Fruit fly (Drosophila melanogaster): ENCODE results near the gene Sap-r.

The Sap-r gene

dm6 chr3R:30888550-30889259 lies at the start of gene Sap-r (continued):
- TF ChIP-seq Elba2 (GFP tag; optimal IDR thresholded peaks at IDR 0.05) (no peak), CG6654 (GFP tag; optimal IDR thresholded peaks at IDR 0.05) (no peak), sima (GFP tag; optimal IDR thresholded peaks at IDR 0.05) (no peak), insv (GFP tag; optimal IDR thresholded peaks at IDR 0.05) (peak in 1 of 2 experiments; percentile 46), CG7987 (GFP tag; optimal IDR thresholded peaks at IDR 0.05) (no peak), slou (GFP tag; optimal IDR thresholded peaks at IDR 0.05) (no peak), nmo (GFP tag; optimal IDR thresholded peaks at IDR 0.05) (peak; percentile 65), al (GFP tag; IDR thresholded peaks at IDR 0.05) (no peak), Tbp (GFP tag; optimal IDR thresholded peaks at IDR 0.05) (no peak), Sox100B (GFP tag; optimal IDR thresholded peaks at IDR 0.05) (no peak), Hand (GFP tag; optimal IDR thresholded peaks at IDR 0.05) (no peak), CG1529 (GFP tag; optimal IDR thresholded peaks at IDR 0.05) (no peak), vvl (GFP tag; IDR thresholded peaks at IDR 0.05) (peak; percentile 49), HLH54F (GFP tag; optimal IDR thresholded peaks at IDR 0.05) (no peak), CG13894 (tag; optimal IDR thresholded peaks at IDR 0.05) (peak; percentile 52), CG9727 (GFP tag; optimal IDR thresholded peaks at IDR 0.05) (no peak), CG10209 (GFP tag; optimal IDR thresholded peaks at IDR 0.05) (no peak), Poxn (GFP tag; IDR thresholded peaks at IDR 0.05) (no peak), chinmo (GFP tag; IDR thresholded peaks at IDR 0.05; ENCODE audit: partially characterized antibody) (peak; percentile 88; the same call in 2 of the 4 replicates), Ravus (GFP tag; IDR thresholded peaks at IDR 0.05) (no peak), CG18262 (tag; optimal IDR thresholded peaks at IDR 0.05) (no peak), dmrt11E (tag; optimal IDR thresholded peaks at IDR 0.05) (no peak), CG11247 (GFP tag; IDR thresholded peaks at IDR 0.05) (no peak), ind (GFP tag; optimal IDR thresholded peaks at IDR 0.05) (no peak), Hmx (GFP tag; optimal IDR thresholded peaks at IDR 0.05) (no peak), D (optimal IDR thresholded peaks at IDR 0.05) (no peak), D (GFP tag; optimal IDR thresholded peaks at IDR 0.05) (no peak), twi (tag; optimal IDR thresholded peaks at IDR 0.05) (no peak), zfh2 (GFP tag; optimal IDR thresholded peaks at IDR 0.05) (peak; percentile 22), CG3065 (GFP tag; optimal IDR thresholded peaks at IDR 0.05) (peak; percentile 15), shn (GFP tag; optimal IDR thresholded peaks at IDR 0.05) (no peak), MBD-R2 (GFP tag; IDR thresholded peaks at IDR 0.05) (peak; percentile 52), Dad (GFP tag; optimal IDR thresholded peaks at IDR 0.05) (no peak), br (optimal IDR thresholded peaks at IDR 0.05) (no peak), CG6683 (GFP tag; optimal IDR thresholded peaks at IDR 0.05) (no peak), Oli (tag; optimal IDR thresholded peaks at IDR 0.05) (no peak), pb (GFP tag; optimal IDR thresholded peaks at IDR 0.05) (no peak), eve (GFP tag; optimal IDR thresholded peaks at IDR 0.05) (no peak), stwl (tag; optimal IDR thresholded peaks at IDR 0.05) (peak; percentile 91), Myb (GFP tag; optimal IDR thresholded peaks at IDR 0.05) (peak; percentile 67), MESR4 (GFP tag; optimal IDR thresholded peaks at IDR 0.05) (peak; percentile 96), CG8765 (GFP tag; IDR thresholded peaks at IDR 0.05) (no peak), CG3995 (GFP tag; optimal IDR thresholded peaks at IDR 0.05) (no peak), fu2 (GFP tag; optimal IDR thresholded peaks at IDR 0.05) (no peak), CG3407 (GFP tag; optimal IDR thresholded peaks at IDR 0.05) (no peak), caup (GFP tag; optimal IDR thresholded peaks at IDR 0.05; ENCODE audit: severe bottlenecking) (no peak), CG14965 (GFP tag; optimal IDR thresholded peaks at IDR 0.05; ENCODE audit: borderline replicate concordance) (no peak), ken (GFP tag; IDR thresholded peaks at IDR 0.05) (no peak), CG18476 (GFP tag; optimal IDR thresholded peaks at IDR 0.05) (no peak), Dbx (GFP tag; IDR thresholded peaks at IDR 0.05) (0 out of 3 replicates have a peak, but pooled peaks have one; percentile 31), grn (GFP tag; optimal IDR thresholded peaks at IDR 0.05) (peak; percentile 18)
